Worm (Caenorhabditis elegans) whole organism, L1 larva: Measurements from ENCODE around the gene C32D5.8.
A peak's percentile ranks its signal among the peaks of the same experiment; 100 is the strongest.

ENCODE experiments used
- C34B4.2 ChIP-seq: sonication (generic microtip); optimal IDR thresholded peaks from 2 replicates; lab custom pipeline; 2017; ENCODE audit warnings: mild to moderate bottlenecking, missing genetic modification characterization, missing compliant biosample characterization
- ama-1 ChIP-seq: fragments of 150-350 bp; optimal IDR thresholded peaks from 2 replicates; lab custom pipeline; 2014
- efl-1 ChIP-seq, 4 experiments: fragments of 150-350 bp; optimal IDR thresholded peaks in 3 of 4; peaks in 1 of 4; 1 replicate in 1 of 4; 2 replicates in 3 of 4; lab custom pipeline; 2014; ENCODE audit warnings: missing biosample characterization in 2 of 4, missing genetic modification characterization in 2 of 4, missing genetic modification reagents in 2 of 4
- isw-1 ChIP-seq: fragments of 200-800 bp; sonication (Bioruptor generic); IDR thresholded peaks from 2 replicates; pipeline ENCODE4 v1.3.6; 2022; ENCODE audit warnings: missing genetic modification characterization, missing compliant biosample characterization
- lin-39 ChIP-seq: fragments of 150-350 bp; optimal IDR thresholded peaks from 2 replicates; lab custom pipeline; 2014; ENCODE audit warnings: missing biosample characterization, missing genetic modification reagents, missing genetic modification characterization
- nhr-11 ChIP-seq: fragments of 150-350 bp; optimal IDR thresholded peaks from 2 replicates; lab custom pipeline; 2014; ENCODE audit warnings: missing biosample characterization, missing genetic modification characterization
- nhr-12 ChIP-seq: sonication (generic microtip); optimal IDR thresholded peaks from 2 replicates; lab custom pipeline; 2017; ENCODE audit warnings: missing biosample characterization, missing genetic modification characterization
- nhr-237 ChIP-seq: fragments of 150-350 bp; optimal IDR thresholded peaks from 2 replicates; lab custom pipeline; 2014; ENCODE audit warnings: missing biosample characterization, missing genetic modification characterization
- unc-130 ChIP-seq: fragments of 150-350 bp; optimal IDR thresholded peaks from 2 replicates; lab custom pipeline; 2017; ENCODE audit warnings: missing biosample characterization, missing genetic modification characterization, inconsistent platforms
- unc-62 ChIP-seq: fragments of 150-350 bp; optimal IDR thresholded peaks from 2 replicates; lab custom pipeline; 2014; ENCODE audit warnings: missing biosample characterization, missing genetic modification reagents, missing genetic modification characterization

DNA sequence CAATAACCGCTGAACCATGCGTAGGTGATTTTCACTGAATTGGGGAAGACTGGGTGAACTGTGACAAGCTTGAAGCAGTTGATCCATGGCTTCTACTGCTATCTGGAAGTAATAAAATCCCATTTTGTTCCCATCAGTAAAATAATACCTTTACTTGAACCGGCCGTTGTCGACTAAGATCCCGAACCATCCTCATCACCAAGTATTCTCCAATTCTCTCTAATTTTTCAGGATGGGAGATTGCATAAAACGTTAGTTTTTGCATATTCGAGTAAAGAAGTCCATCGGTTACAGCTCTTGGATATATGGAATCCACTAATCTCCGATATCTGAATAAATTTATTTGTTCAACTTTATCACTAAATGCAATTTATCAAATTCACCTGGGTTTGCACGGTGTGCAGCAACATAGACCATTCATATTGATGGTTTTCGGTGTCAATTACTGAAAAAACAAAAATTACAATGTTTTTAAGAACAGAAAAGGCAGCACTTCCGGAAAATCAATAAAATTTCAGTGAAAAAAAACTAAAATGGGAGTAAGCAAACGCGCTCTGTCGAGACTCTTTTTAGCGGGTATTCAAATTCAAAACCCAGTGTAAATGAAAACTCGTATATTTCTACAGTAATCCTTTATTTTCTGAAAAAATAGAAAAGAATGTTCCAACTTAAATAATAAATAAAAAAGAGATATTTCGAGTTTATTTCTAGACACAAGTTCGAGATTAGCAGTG is 24.9 kb downstream of the C32D5.8 start, which contains the start of gene efr-3:
- TF ChIP-seq isw-1 (peak; percentile 51), lin-39 (tag; lab: Kevin White, UChicago) (peak; percentile 38), unc-62 (GFP tag; lab: Kevin White, UChicago) (no peak), nhr-237 (tag; lab: Kevin White, UChicago) (no peak), nhr-12 (tag; lab: Kevin White, UChicago) (no peak), C34B4.2 (tag; lab: Kevin White, UChicago) (no peak), ama-1 (no peak), unc-130 (tag; lab: Kevin White, UChicago) (no peak), nhr-11 (peak; percentile 18), efl-1 (optimal IDR thresholded peaks at IDR 0.05; lab: Kevin White, UChicago) (peak; percentile 81 to 93), efl-1 (GFP tag; optimal IDR thresholded peaks at IDR 0.05 in 1 of 2; lab: Kevin White, UChicago) (peak; percentile 94 to 99)
